Worm (Caenorhabditis elegans) whole organism, L4 larva: ENCODE measurements around the gene B0554.5.

Source experiments
- D1046.2 ChIP-seq: fragments of 200-800 bp; sonication (Bioruptor generic); IDR thresholded peaks from 2 replicates; pipeline ENCODE4 v1.3.6; 2022; ENCODE audit warnings: missing genetic modification characterization, missing compliant biosample characterization
- F10B5.3 ChIP-seq: sonication (generic microtip); optimal IDR thresholded peaks from 2 replicates; lab custom pipeline; 2016; ENCODE audit warnings: mild to moderate bottlenecking, missing genetic modification characterization, missing compliant biosample characterization
- F26F4.8 ChIP-seq: fragments of 200-800 bp; sonication (Bioruptor generic); conservative IDR thresholded peaks from 2 replicates; pipeline ENCODE4 v1.3.6; 2022; ENCODE audit warnings: missing genetic modification characterization, missing compliant biosample characterization
- F37D6.2 ChIP-seq: sonication (generic microtip); optimal IDR thresholded peaks from 2 replicates; lab custom pipeline; 2016; ENCODE audit warnings: mild to moderate bottlenecking, missing genetic modification characterization, missing compliant biosample characterization
- F49E8.2 ChIP-seq: sonication (generic microtip); optimal IDR thresholded peaks from 2 replicates; lab custom pipeline; 2016; ENCODE audit warnings: missing compliant biosample characterization, mild to moderate bottlenecking, missing genetic modification characterization, borderline replicate concordance
- R02D3.7 ChIP-seq: fragments of 150-350 bp; sonication (generic microtip); optimal IDR thresholded peaks from 3 replicates; lab custom pipeline; 2014; ENCODE audit warnings: missing biosample characterization, missing genetic modification characterization
- T20F7.1 ChIP-seq: fragments of 200-800 bp; sonication (Bioruptor generic); optimal IDR thresholded peaks from 2 replicates; lab custom pipeline; 2018; ENCODE audit warnings: mild to moderate bottlenecking, missing genetic modification characterization, missing compliant biosample characterization
- Y105C5A.15 ChIP-seq: fragments of 200-800 bp; sonication (Bioruptor generic); IDR thresholded peaks from 2 replicates; pipeline ENCODE4 v1.3.6; 2022; ENCODE audit warnings: missing genetic modification characterization, missing compliant biosample characterization
- Y48G9A.11 ChIP-seq: fragments of 200-800 bp; sonication (Bioruptor generic); IDR thresholded peaks from 2 replicates; pipeline ENCODE4 v1.3.6; 2022; ENCODE audit warnings: missing genetic modification reagents, missing genetic modification characterization, missing compliant biosample characterization
- Y75B8A.6 ChIP-seq: fragments of 200-800 bp; sonication (Bioruptor generic); IDR thresholded peaks from 2 replicates; pipeline ENCODE4 v1.3.6; 2022; ENCODE audit warnings: missing genetic modification reagents, missing genetic modification characterization, missing compliant biosample characterization
- ZK546.5 ChIP-seq, 2 experiments: sonication (generic microtip); optimal IDR thresholded peaks; 2 replicates each; lab custom pipeline; 2017; ENCODE audit warnings: missing biosample characterization in 2 of 2, missing genetic modification characterization in 2 of 2
- aha-1 ChIP-seq: fragments of 150-350 bp; peaks from one replicate; lab custom pipeline; 2014; ENCODE audit warnings: missing biosample characterization, missing genetic modification characterization
- ama-1 ChIP-seq: fragments of 150-350 bp; optimal IDR thresholded peaks from 2 replicates; lab custom pipeline; 2014; ENCODE audit warnings: inconsistent platforms, mixed read lengths
- ceh-20 ChIP-seq: fragments of 200-800 bp; sonication (Bioruptor generic); IDR thresholded peaks from 2 replicates; pipeline ENCODE4 v1.3.6; 2022; ENCODE audit warnings: missing genetic modification reagents, missing genetic modification characterization, missing compliant biosample characterization
- ceh-28 ChIP-seq: fragments of 150-350 bp; optimal IDR thresholded peaks from 2 replicates; lab custom pipeline; 2014; ENCODE audit warnings: missing biosample characterization, missing genetic modification reagents, missing genetic modification characterization
- ceh-62 ChIP-seq: sonication (generic microtip); optimal IDR thresholded peaks from 2 replicates; lab custom pipeline; 2017; ENCODE audit warnings: missing biosample characterization, missing genetic modification characterization
- ceh-82 ChIP-seq: sonication (generic microtip); optimal IDR thresholded peaks from 2 replicates; lab custom pipeline; 2017; ENCODE audit warnings: missing biosample characterization, missing genetic modification characterization
- ces-1 ChIP-seq: fragments of 150-350 bp; sonication (generic microtip); optimal IDR thresholded peaks from 4 replicates; lab custom pipeline; 2014; ENCODE audit warnings: missing biosample characterization, missing genetic modification reagents, missing genetic modification characterization
- cey-2 ChIP-seq: sonication (generic microtip); optimal IDR thresholded peaks from 3 replicates; lab custom pipeline; 2017; ENCODE audit warnings: missing genetic modification characterization, mild to moderate bottlenecking, missing compliant biosample characterization, antibody characterized with exemption, borderline replicate concordance; ENCODE audit not compliant: insufficient read depth
- ctbp-1 ChIP-seq: fragments of 200-800 bp; sonication (Bioruptor generic); IDR thresholded peaks from 2 replicates; pipeline ENCODE4 v1.3.6; 2022; ENCODE audit warnings: missing genetic modification reagents, missing genetic modification characterization, missing compliant biosample characterization
- dmd-8 ChIP-seq: fragments of 200-800 bp; sonication (Bioruptor generic); IDR thresholded peaks from 2 replicates; pipeline ENCODE4 v1.3.6; 2022; ENCODE audit warnings: missing genetic modification characterization, missing compliant biosample characterization
- dpl-1 ChIP-seq: fragments of 150-350 bp; optimal IDR thresholded peaks from 2 replicates; lab custom pipeline; 2014; ENCODE audit warnings: missing biosample characterization, missing genetic modification reagents, missing genetic modification characterization
- fos-1 ChIP-seq: fragments of 150-350 bp; optimal IDR thresholded peaks from 2 replicates; lab custom pipeline; 2014; ENCODE audit warnings: missing biosample characterization, missing genetic modification characterization
- hif-1 ChIP-seq, 2 experiments: sonication (generic microtip); optimal IDR thresholded peaks; 2 replicates each; lab custom pipeline; 2016 to 2017; ENCODE audit warnings: missing compliant biosample characterization in 2 of 2, missing genetic modification characterization in 2 of 2, missing genetic modification reagents in 2 of 2, missing genotype in 2 of 2, mild to moderate bottlenecking in 1 of 2
- hlh-11 ChIP-seq: fragments of 200-800 bp; sonication (Bioruptor generic); optimal IDR thresholded peaks from 2 replicates; lab custom pipeline; 2018; ENCODE audit warnings: mild to moderate bottlenecking, missing genetic modification characterization, missing compliant biosample characterization
- hlh-30 ChIP-seq: sonication (generic microtip); optimal IDR thresholded peaks from 2 replicates; lab custom pipeline; 2017; ENCODE audit warnings: antibody characterized with exemption, mild to moderate bottlenecking, missing genetic modification characterization, missing compliant biosample characterization; ENCODE audit not compliant: insufficient read depth
- jun-1 ChIP-seq: fragments of 150-350 bp; optimal IDR thresholded peaks from 2 replicates; lab custom pipeline; 2014; ENCODE audit warnings: missing biosample characterization, missing genetic modification reagents, missing genetic modification characterization
- lin-1 ChIP-seq: fragments of 200-800 bp; sonication (Bioruptor generic); IDR thresholded peaks from 2 replicates; pipeline ENCODE4 v1.3.6; 2022; ENCODE audit warnings: missing genetic modification reagents, missing genetic modification characterization, missing compliant biosample characterization
- lin-13 ChIP-seq: fragments of 150-350 bp; optimal IDR thresholded peaks from 2 replicates; lab custom pipeline; 2014; ENCODE audit warnings: missing biosample characterization, missing genetic modification reagents, missing genetic modification characterization
- lin-15B ChIP-seq: fragments of 150-350 bp; sonication (generic microtip); optimal IDR thresholded peaks from 3 replicates; lab custom pipeline; 2014; ENCODE audit warnings: missing biosample characterization, missing genetic modification characterization
- lin-39 ChIP-seq: fragments of 150-350 bp; optimal IDR thresholded peaks from 2 replicates; lab custom pipeline; 2014; ENCODE audit warnings: missing biosample characterization, missing genetic modification reagents, missing genetic modification characterization
- lir-3 ChIP-seq: sonication (generic microtip); optimal IDR thresholded peaks from 2 replicates; lab custom pipeline; 2016; ENCODE audit warnings: mild to moderate bottlenecking, missing genetic modification characterization, missing compliant biosample characterization
- lsy-2 ChIP-seq, 2 experiments: fragments of 150-350 bp in 1 of 2; sonication (generic microtip) in 1 of 2; optimal IDR thresholded peaks; 2 replicates each; lab custom pipeline; 2014 to 2017; ENCODE audit warnings: missing biosample characterization in 2 of 2, missing genetic modification characterization in 2 of 2
- madf-9 ChIP-seq: fragments of 200-800 bp; sonication (Bioruptor generic); conservative IDR thresholded peaks from 2 replicates; pipeline ENCODE4 v1.3.6; 2022; ENCODE audit warnings: missing genetic modification reagents, missing genetic modification characterization, missing compliant biosample characterization
- mdl-1 ChIP-seq, 2 experiments: fragments of 150-350 bp in 1 of 2; sonication (generic microtip) in 1 of 2; optimal IDR thresholded peaks; 2 replicates each; lab custom pipeline; 2014 to 2017; ENCODE audit warnings: missing biosample characterization in 2 of 2, missing genetic modification characterization in 2 of 2
- mep-1 ChIP-seq: fragments of 150-350 bp; sonication (generic microtip); optimal IDR thresholded peaks from 3 replicates; lab custom pipeline; 2014; ENCODE audit warnings: missing biosample characterization, missing genetic modification characterization
- mes-2 ChIP-seq: sonication (generic microtip); optimal IDR thresholded peaks from 2 replicates; lab custom pipeline; 2016; ENCODE audit warnings: missing genotype, mild to moderate bottlenecking, missing genetic modification characterization, missing compliant biosample characterization; ENCODE audit not compliant: poor library complexity, severe bottlenecking
- nhr-237 ChIP-seq: sonication (generic microtip); optimal IDR thresholded peaks from 2 replicates; lab custom pipeline; 2017; ENCODE audit warnings: missing biosample characterization, missing genetic modification characterization
- nhr-6 ChIP-seq: fragments of 150-350 bp; optimal IDR thresholded peaks from 2 replicates; lab custom pipeline; 2014; ENCODE audit warnings: missing biosample characterization, missing genetic modification characterization
- nhr-77 ChIP-seq: fragments of 150-350 bp; optimal IDR thresholded peaks from 2 replicates; lab custom pipeline; 2014; ENCODE audit warnings: missing biosample characterization, missing genetic modification characterization
- pqm-1 ChIP-seq: sonication (generic microtip); optimal IDR thresholded peaks from 2 replicates; lab custom pipeline; 2017; ENCODE audit warnings: missing biosample characterization, missing genetic modification characterization
- skn-1 ChIP-seq: fragments of 150-350 bp; optimal IDR thresholded peaks from 2 replicates; lab custom pipeline; 2014; ENCODE audit warnings: missing biosample characterization, missing genetic modification characterization
- snpc-1.2 ChIP-seq: fragments of 200-800 bp; sonication (Bioruptor generic); IDR thresholded peaks from 2 replicates; pipeline ENCODE4 v1.3.6; 2022; ENCODE audit warnings: missing genetic modification reagents, missing genetic modification characterization, missing compliant biosample characterization
- snpc-4 ChIP-seq: fragments of 150-350 bp; optimal IDR thresholded peaks from 2 replicates; lab custom pipeline; 2014; ENCODE audit warnings: missing biosample characterization, missing genetic modification characterization
- spr-1 ChIP-seq: sonication (generic microtip); optimal IDR thresholded peaks from 2 replicates; lab custom pipeline; 2016; ENCODE audit warnings: mild to moderate bottlenecking, missing genetic modification characterization, missing compliant biosample characterization
- spr-3 ChIP-seq: fragments of 200-800 bp; sonication (Bioruptor generic); optimal IDR thresholded peaks from 2 replicates; lab custom pipeline; 2018; ENCODE audit warnings: mild to moderate bottlenecking, missing genetic modification characterization, missing compliant biosample characterization
- tag-97 ChIP-seq: fragments of 200-800 bp; sonication (Bioruptor generic); IDR thresholded peaks from 2 replicates; pipeline ENCODE4 v1.3.6; 2022; ENCODE audit warnings: missing genetic modification characterization, missing compliant biosample characterization
- tra-1 ChIP-seq: fragments of 200-800 bp; sonication (Bioruptor generic); IDR thresholded peaks from 2 replicates; pipeline ENCODE4 v1.3.6; 2022; ENCODE audit warnings: missing genetic modification reagents, missing genetic modification characterization, missing compliant biosample characterization
- zag-1 ChIP-seq: fragments of 150-350 bp; optimal IDR thresholded peaks from 2 replicates; lab custom pipeline; 2014; ENCODE audit warnings: missing biosample characterization, missing genetic modification characterization
- zfp-2 ChIP-seq: sonication (generic microtip); optimal IDR thresholded peaks from 2 replicates; lab custom pipeline; 2016; ENCODE audit warnings: mild to moderate bottlenecking, missing genetic modification characterization, missing compliant biosample characterization
- zfp-3 ChIP-seq: fragments of 200-800 bp; sonication (Bioruptor generic); conservative IDR thresholded peaks from 2 replicates; pipeline ENCODE4 v1.3.6; 2022; ENCODE audit warnings: missing genetic modification reagents, missing genetic modification characterization, missing compliant biosample characterization
- zip-11 ChIP-seq: fragments of 200-800 bp; sonication (Bioruptor generic); IDR thresholded peaks from 2 replicates; pipeline ENCODE4 v1.3.6; 2022; ENCODE audit warnings: missing genetic modification characterization, missing compliant biosample characterization
- ztf-11 ChIP-seq: fragments of 150-350 bp; optimal IDR thresholded peaks from 2 replicates; lab custom pipeline; 2014; ENCODE audit warnings: missing biosample characterization, missing genetic modification characterization
- ztf-7 ChIP-seq: fragments of 150-350 bp; optimal IDR thresholded peaks from 2 replicates; lab custom pipeline; 2014; ENCODE audit warnings: missing biosample characterization, missing genetic modification characterization

The B0554.5 gene

ce11 chrV:459464-459863 is 35.2 kb downstream of the B0554.5 start, which contains the start of gene nhr-203 (continued):
- TF ChIP-seq Y48G9A.11, result no peak
- TF ChIP-seq zfp-3 (GFP tag; lab: Robert Waterston, UW), result no peak
- TF ChIP-seq dmd-8 (GFP tag; lab: Robert Waterston, UW), result no peak
- no peak for TF ChIP-seq T20F7.1 (GFP tag; lab: Kevin White, UChicago)
- TF ChIP-seq pqm-1 (tag; lab: Kevin White, UChicago), result peak; percentile 62
- peak in 1 of 2 experiments; percentile 14 for TF ChIP-seq hif-1 (tag; optimal IDR thresholded peaks at IDR 0.05; lab: Kevin White, UChicago)
- no peak for TF ChIP-seq ceh-82 (tag; lab: Kevin White, UChicago)
- TF ChIP-seq ZK546.5 (tag; optimal IDR thresholded peaks at IDR 0.05; lab: Kevin White, UChicago), result no peak
- peak; percentile 66 for TF ChIP-seq nhr-77 (tag; lab: Kevin White, UChicago)
- no peak for TF ChIP-seq Y105C5A.15 (GFP tag; lab: Robert Waterston, UW)
- no peak for TF ChIP-seq lin-15B (tag; lab: Kevin White, UChicago)
- TF ChIP-seq mes-2 (tag; lab: Kevin White, UChicago), result peak; percentile 39
- TF ChIP-seq spr-1, result no peak
- no peak for TF ChIP-seq mep-1
- TF ChIP-seq aha-1, result no peak
- TF ChIP-seq F49E8.2 (tag; lab: Kevin White, UChicago), result no peak
- TF ChIP-seq mdl-1 (tag; optimal IDR thresholded peaks at IDR 0.05; lab: Kevin White, UChicago), result no peak
- TF ChIP-seq ama-1, result no peak
- TF ChIP-seq D1046.2 (GFP tag; lab: Robert Waterston, UW), result no peak
- no peak for TF ChIP-seq nhr-237 (tag; lab: Kevin White, UChicago)
- peak; percentile 63 for TF ChIP-seq hlh-11 (tag; lab: Kevin White, UChicago)
- TF ChIP-seq hlh-30 (tag; lab: Kevin White, UChicago), result peak; percentile 60
- peak in 1 of 2 experiments; percentile 6 for TF ChIP-seq lsy-2 (tag; optimal IDR thresholded peaks at IDR 0.05; lab: Kevin White, UChicago)
- no peak for TF ChIP-seq dpl-1 (GFP tag; lab: Kevin White, UChicago)
- no peak for TF ChIP-seq tag-97
- no peak for TF ChIP-seq F37D6.2 (tag; lab: Kevin White, UChicago)
- no peak for TF ChIP-seq ceh-28
- no peak for TF ChIP-seq lir-3
- TF ChIP-seq F26F4.8 (GFP tag; lab: Robert Waterston, UW), result no peak
- no peak for TF ChIP-seq spr-3 (GFP tag; lab: Kevin White, UChicago)
- TF ChIP-seq F10B5.3, result no peak
- no peak for TF ChIP-seq zfp-2 (tag; lab: Kevin White, UChicago)
- TF ChIP-seq tra-1 (GFP tag; lab: Robert Waterston, UW), result no peak
- TF ChIP-seq ces-1 (GFP tag; lab: Kevin White, UChicago), result no peak
- no peak for TF ChIP-seq zip-11 (GFP tag; lab: Robert Waterston, UW)
- no peak for TF ChIP-seq ztf-11 (tag; lab: Kevin White, UChicago)
- TF ChIP-seq cey-2 (tag; lab: Kevin White, UChicago), result no peak
- TF ChIP-seq nhr-6 (tag; lab: Kevin White, UChicago), result no peak

DNA sequence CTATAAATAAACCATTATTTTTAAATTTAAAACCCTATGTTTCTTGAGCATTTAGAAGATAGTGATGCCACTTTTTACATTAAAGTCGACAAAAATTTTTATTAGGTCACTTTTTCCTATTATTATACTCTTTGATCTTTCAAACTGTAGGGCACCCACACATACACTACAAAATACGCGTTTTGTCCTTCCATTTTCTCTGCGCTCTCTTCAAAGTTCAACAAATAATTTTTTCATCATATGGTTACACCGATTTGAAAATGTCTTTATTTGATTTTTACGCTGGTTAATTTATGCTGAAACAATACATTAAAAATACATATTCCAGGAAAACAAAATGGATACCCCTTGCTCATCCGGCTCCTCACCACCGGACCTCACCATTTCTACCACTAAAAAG is 38.0 kb downstream of the B0554.5 start, which contains the start of gene nhr-202:
nhr-202 (plus strand) TSS at position 326 of the 400 bp plus-strand sequence.
- TF ChIP-seq snpc-4, result no peak
- no peak for TF ChIP-seq lin-39 (tag; lab: Kevin White, UChicago)
- TF ChIP-seq aha-1, result no peak
- TF ChIP-seq madf-9 (GFP tag; lab: Robert Waterston, UW), result no peak
- TF ChIP-seq Y75B8A.6, result no peak
- no peak for TF ChIP-seq skn-1 (tag; lab: Kevin White, UChicago)
- no peak for TF ChIP-seq lin-1 (GFP tag; lab: Robert Waterston, UW)
- no peak for TF ChIP-seq ceh-20 (GFP tag; lab: Robert Waterston, UW)
- no peak for TF ChIP-seq zag-1
- no peak for TF ChIP-seq R02D3.7 (tag; lab: Kevin White, UChicago)
- TF ChIP-seq jun-1 (tag; lab: Kevin White, UChicago), result no peak
- no peak for TF ChIP-seq tra-1 (GFP tag; lab: Robert Waterston, UW)
- TF ChIP-seq snpc-1.2, result no peak
- TF ChIP-seq ztf-7, result peak; percentile 76
- TF ChIP-seq lin-13, result no peak
- TF ChIP-seq ctbp-1 (GFP tag; lab: Robert Waterston, UW), result no peak
- no peak for TF ChIP-seq fos-1 (tag; lab: Kevin White, UChicago)
- no peak for TF ChIP-seq ceh-62 (tag; lab: Kevin White, UChicago)
